Fruit fly (Drosophila melanogaster) whole organism, embryonic: ENCODE measurements around the gene CG11436.

Experiments used
- Aef1 ChIP-seq: fragments of 200-800 bp; sonication (Bioruptor generic); IDR thresholded peaks from 3 replicates; pipeline ENCODE4 v1.3.6; 2022; ENCODE audit warnings: missing biosample characterization, missing genetic modification characterization
- Bgb ChIP-seq: fragments of 200-800 bp; sonication (Bioruptor generic); IDR thresholded peaks from 2 replicates; pipeline ENCODE4 v1.3.6; 2022; ENCODE audit warnings: missing biosample characterization, missing genetic modification characterization; ENCODE audit not compliant: partially characterized antibody
- CG10267 ChIP-seq: fragments of 200-800 bp; sonication (Bioruptor generic); optimal IDR thresholded peaks from 2 replicates; lab custom pipeline; 2018; ENCODE audit warnings: missing biosample characterization, mild to moderate bottlenecking, missing genetic modification characterization, moderate library complexity
- CG10321 ChIP-seq: fragments of 200-800 bp; sonication (Bioruptor generic); IDR thresholded peaks from 2 replicates; pipeline ENCODE4 v1.3.6; 2022; ENCODE audit warnings: missing biosample characterization, missing genetic modification characterization
- CG10366 ChIP-seq: fragments of 200-800 bp; sonication (Bioruptor generic); IDR thresholded peaks from 2 replicates; pipeline ENCODE4 v1.3.6; 2022; ENCODE audit warnings: missing biosample characterization, missing genetic modification characterization
- CG10462 ChIP-seq: fragments of 200-800 bp; sonication (Bioruptor generic); optimal IDR thresholded peaks from 2 replicates; lab custom pipeline; 2016; ENCODE audit warnings: missing biosample characterization, missing genetic modification characterization
- CG10979 ChIP-seq: fragments of 200-800 bp; sonication (Bioruptor generic); optimal IDR thresholded peaks from 2 replicates; lab custom pipeline; 2018; ENCODE audit warnings: missing biosample characterization, mild to moderate bottlenecking, missing genetic modification characterization, moderate library complexity
- CG11456 ChIP-seq: fragments of 200-800 bp; sonication (Bioruptor generic); IDR thresholded peaks from 3 replicates; pipeline ENCODE4 v1.3.6; 2022; ENCODE audit warnings: missing biosample characterization, missing genetic modification characterization
- CG12299 ChIP-seq: fragments of 200-800 bp; sonication (Bioruptor generic); optimal IDR thresholded peaks from 2 replicates; lab custom pipeline; 2018; ENCODE audit warnings: missing biosample characterization, mild to moderate bottlenecking, missing genetic modification characterization
- CG12769 ChIP-seq: fragments of 200-800 bp; sonication (Bioruptor generic); optimal IDR thresholded peaks from 2 replicates; lab custom pipeline; 2019; ENCODE audit warnings: missing biosample characterization, mild to moderate bottlenecking, missing genetic modification characterization, moderate library complexity
- CG14710 ChIP-seq: fragments of 200-800 bp; sonication (Bioruptor generic); optimal IDR thresholded peaks from 3 replicates; lab custom pipeline; 2019; ENCODE audit warnings: missing biosample characterization, mild to moderate bottlenecking, missing genetic modification characterization, moderate library complexity
- CG14965 ChIP-seq: fragments of 200-800 bp; sonication (Bioruptor generic); optimal IDR thresholded peaks from 2 replicates; lab custom pipeline; 2016; ENCODE audit warnings: missing biosample characterization, missing genetic modification characterization, borderline replicate concordance
- CG15514 ChIP-seq: fragments of 200-800 bp; sonication (Bioruptor generic); optimal IDR thresholded peaks from 3 replicates; lab custom pipeline; 2017; ENCODE audit warnings: missing biosample characterization, missing genetic modification characterization, mild to moderate bottlenecking, moderate library complexity, missing genetic modification reagents
- CG15601 ChIP-seq: fragments of 200-800 bp; sonication (Bioruptor generic); optimal IDR thresholded peaks from 3 replicates; lab custom pipeline; 2019; ENCODE audit warnings: missing biosample characterization, mild to moderate bottlenecking, missing genetic modification characterization, moderate library complexity
- CG17328 ChIP-seq: fragments of 200-800 bp; sonication (Bioruptor generic); IDR thresholded peaks from 2 replicates; pipeline ENCODE4 v1.3.6; 2022; ENCODE audit warnings: missing biosample characterization, missing genetic modification characterization
- CG18476 ChIP-seq: fragments of 200-800 bp; sonication (Bioruptor generic); optimal IDR thresholded peaks from 2 replicates; lab custom pipeline; 2016; ENCODE audit warnings: missing biosample characterization, mild to moderate bottlenecking, missing genetic modification characterization
- CG34224 ChIP-seq: fragments of 200-800 bp; sonication (Bioruptor generic); IDR thresholded peaks from 3 replicates; pipeline ENCODE4 v1.3.6; 2022; ENCODE audit warnings: missing biosample characterization, missing genetic modification characterization; ENCODE audit not compliant: partially characterized antibody
- CG3838 ChIP-seq: fragments of 200-800 bp; sonication (Bioruptor generic); optimal IDR thresholded peaks from 3 replicates; lab custom pipeline; 2016; ENCODE audit warnings: missing biosample characterization, missing genetic modification characterization
- CG6765 ChIP-seq: fragments of 200-800 bp; sonication (Bioruptor generic); optimal IDR thresholded peaks from 3 replicates; lab custom pipeline; 2017; ENCODE audit warnings: missing biosample characterization, mild to moderate bottlenecking, missing genetic modification characterization
- CG6813 ChIP-seq: fragments of 200-800 bp; sonication (Bioruptor generic); optimal IDR thresholded peaks from 2 replicates; lab custom pipeline; 2017; ENCODE audit warnings: missing biosample characterization, missing genetic modification characterization, mild to moderate bottlenecking, moderate library complexity, missing genetic modification reagents
- CG7357 ChIP-seq: fragments of 200-800 bp; sonication (Bioruptor generic); IDR thresholded peaks from 3 replicates; pipeline ENCODE4 v1.3.6; 2022; ENCODE audit warnings: missing biosample characterization, missing genetic modification characterization
- CG8359 ChIP-seq: fragments of 200-800 bp; sonication (Bioruptor generic); optimal IDR thresholded peaks from 2 replicates; lab custom pipeline; 2017; ENCODE audit warnings: missing biosample characterization, mild to moderate bottlenecking, missing genetic modification characterization, borderline replicate concordance
- CG8944 ChIP-seq: fragments of 200-800 bp; sonication (Bioruptor generic); optimal IDR thresholded peaks from 3 replicates; lab custom pipeline; 2016; ENCODE audit warnings: missing biosample characterization, missing genetic modification characterization
- CG9876 ChIP-seq: fragments of 200-800 bp; sonication (Bioruptor generic); optimal IDR thresholded peaks from 2 replicates; lab custom pipeline; 2016; ENCODE audit warnings: missing biosample characterization, missing genetic modification characterization
- Dek ChIP-seq: fragments of 200-800 bp; sonication (Bioruptor generic); optimal IDR thresholded peaks from 3 replicates; lab custom pipeline; 2019; ENCODE audit warnings: missing biosample characterization, mild to moderate bottlenecking, missing genetic modification characterization, moderate library complexity
- E2f1 ChIP-seq: fragments of 200-800 bp; sonication (Bioruptor generic); IDR thresholded peaks from 2 replicates; pipeline ENCODE4 v1.3.6; 2022; ENCODE audit warnings: missing biosample characterization, missing genetic modification characterization
- Lim3 ChIP-seq: fragments of 200-800 bp; sonication (Bioruptor generic); IDR thresholded peaks from 2 replicates; pipeline ENCODE4 v1.3.6; 2022; ENCODE audit warnings: missing biosample characterization, missing genetic modification characterization
- Myb ChIP-seq: fragments of 200-800 bp; sonication (Bioruptor generic); optimal IDR thresholded peaks from 2 replicates; lab custom pipeline; 2016; ENCODE audit warnings: missing biosample characterization, missing genetic modification characterization
- Neu2 ChIP-seq: fragments of 200-800 bp; sonication (Bioruptor generic); optimal IDR thresholded peaks from 3 replicates; lab custom pipeline; 2016; ENCODE audit warnings: missing biosample characterization, missing genetic modification characterization, borderline replicate concordance
- Ravus ChIP-seq: fragments of 200-800 bp; sonication (Bioruptor generic); IDR thresholded peaks from 2 replicates; pipeline ENCODE4 v1.3.6; 2022; ENCODE audit warnings: missing biosample characterization, missing genetic modification characterization
- Rx ChIP-seq: fragments of 200-800 bp; sonication (Bioruptor generic); IDR thresholded peaks from 2 replicates; pipeline ENCODE4 v1.3.6; 2022; ENCODE audit warnings: missing biosample characterization, missing genetic modification characterization
- amos ChIP-seq: fragments of 200-800 bp; sonication (Bioruptor generic); IDR thresholded peaks from 2 replicates; pipeline ENCODE4 v1.3.6; 2022; ENCODE audit warnings: missing biosample characterization, missing genetic modification characterization; ENCODE audit not compliant: partially characterized antibody
- bcd ChIP-seq: fragments of 200-800 bp; sonication (Bioruptor generic); optimal IDR thresholded peaks from 2 replicates; lab custom pipeline; 2017; ENCODE audit warnings: missing biosample characterization, mild to moderate bottlenecking, missing genetic modification characterization
- bigmax ChIP-seq: fragments of 200-800 bp; sonication (Bioruptor generic); optimal IDR thresholded peaks from 2 replicates; lab custom pipeline; 2018; ENCODE audit warnings: missing biosample characterization, mild to moderate bottlenecking, missing genetic modification characterization
- caup ChIP-seq: fragments of 200-800 bp; sonication (Bioruptor generic); optimal IDR thresholded peaks from 3 replicates; lab custom pipeline; 2017; ENCODE audit warnings: missing biosample characterization, mild to moderate bottlenecking, missing genetic modification characterization, moderate library complexity; ENCODE audit not compliant: severe bottlenecking
- dmrt99B ChIP-seq: fragments of 200-800 bp; sonication (Bioruptor generic); optimal IDR thresholded peaks from 2 replicates; lab custom pipeline; 2018; ENCODE audit warnings: missing biosample characterization, mild to moderate bottlenecking, missing genetic modification characterization, moderate library complexity
- h ChIP-seq: fragments of >200 bp; optimal IDR thresholded peaks from 2 replicates; lab custom pipeline; 2017
- kah ChIP-seq: fragments of 200-800 bp; sonication (Bioruptor generic); optimal IDR thresholded peaks from 2 replicates; lab custom pipeline; 2018; ENCODE audit warnings: missing biosample characterization, mild to moderate bottlenecking, missing genetic modification characterization
- lab ChIP-seq: fragments of 200-800 bp; sonication (Bioruptor generic); optimal IDR thresholded peaks from 3 replicates; lab custom pipeline; 2017; ENCODE audit warnings: missing biosample characterization, missing genetic modification characterization, mild to moderate bottlenecking, moderate library complexity, missing genetic modification reagents
- mld ChIP-seq: fragments of 200-800 bp; sonication (Bioruptor generic); IDR thresholded peaks from 3 replicates; pipeline ENCODE4 v1.3.6; 2022; ENCODE audit warnings: missing biosample characterization, missing genetic modification characterization; ENCODE audit not compliant: partially characterized antibody
- org-1 ChIP-seq: fragments of 200-800 bp; sonication (Bioruptor generic); optimal IDR thresholded peaks from 2 replicates; lab custom pipeline; 2017; ENCODE audit warnings: missing biosample characterization, missing genetic modification characterization
- pan ChIP-seq, 4 experiments: fragments of >200 bp in 3 of 4; fragments of 200-800 bp in 1 of 4; sonication (Bioruptor generic) in 1 of 4; optimal IDR thresholded peaks in 3 of 4; IDR thresholded peaks in 1 of 4; 2 replicates each; pipeline versions ENCODE4 v1.3.6 to Lab custom; 2017 to 2022; ENCODE audit warnings: missing biosample characterization in 2 of 4, missing genetic modification characterization in 2 of 4, mixed read lengths in 1 of 4
- pfk ChIP-seq: fragments of 200-800 bp; sonication (Bioruptor generic); optimal IDR thresholded peaks from 2 replicates; lab custom pipeline; 2018; ENCODE audit warnings: missing biosample characterization, mild to moderate bottlenecking, missing genetic modification characterization, moderate library complexity
- phol ChIP-seq: fragments of 200-800 bp; sonication (Bioruptor generic); optimal IDR thresholded peaks from 3 replicates; lab custom pipeline; 2018; ENCODE audit warnings: missing biosample characterization, mild to moderate bottlenecking, missing genetic modification characterization, moderate library complexity
- sob ChIP-seq: fragments of 200-800 bp; sonication (Bioruptor generic); IDR thresholded peaks from 2 replicates; pipeline ENCODE4 v1.3.6; 2022; ENCODE audit warnings: missing biosample characterization, missing genetic modification characterization
- ssp ChIP-seq: fragments of 200-800 bp; sonication (Bioruptor generic); IDR thresholded peaks from 2 replicates; pipeline ENCODE4 v1.3.6; 2022; ENCODE audit warnings: missing biosample characterization, missing genetic modification characterization
- wor ChIP-seq: fragments of 200-800 bp; sonication (Bioruptor generic); IDR thresholded peaks from 2 replicates; pipeline ENCODE4 v1.3.6; 2022; ENCODE audit warnings: missing biosample characterization, missing genetic modification characterization
- yki ChIP-seq: fragments of >200 bp; optimal IDR thresholded peaks from 3 replicates; lab custom pipeline; 2018
- zen2 ChIP-seq: fragments of 200-800 bp; sonication (Bioruptor generic); IDR thresholded peaks from 3 replicates; pipeline ENCODE4 v1.3.6; 2022; ENCODE audit warnings: missing biosample characterization, missing genetic modification characterization; ENCODE audit not compliant: partially characterized antibody

The CG11436 gene

dm6 chrX:4529909-4530308 is 21.8 kb downstream of the CG11436 start, which contains the start of gene CG3556 (continued):
- TF ChIP-seq CG11456 (peak; percentile 85; the same call in 2 of the 3 replicates), CG9876 (GFP tag; lab: Kevin White, UChicago) (peak; percentile 46), CG10366 (GFP tag; lab: Robert Waterston, UW) (peak; percentile 26; the same call in 1 of the 2 replicates), CG6813 (GFP tag; lab: Kevin White, UChicago) (peak; percentile 35), kah (no peak), Myb (GFP tag; lab: Kevin White, UChicago) (peak; percentile 77), mld (GFP tag; lab: Robert Waterston, UW) (0 out of 3 replicates have a peak, but pooled peaks have one; percentile 32), Bgb (GFP tag; lab: Robert Waterston, UW) (peak; percentile 78), CG3838 (GFP tag; lab: Kevin White, UChicago) (no peak), E2f1 (GFP tag; lab: Robert Waterston, UW) (peak; percentile 29; the same call in 1 of the 2 replicates), CG8359 (GFP tag; lab: Kevin White, UChicago) (no peak), phol (tag; lab: Kevin White, UChicago) (peak; percentile 85), CG15601 (tag; lab: Kevin White, UChicago) (peak; percentile 49), CG10462 (GFP tag; lab: Kevin White, UChicago) (no peak), CG7357 (GFP tag; lab: Robert Waterston, UW) (no peak), wor (GFP tag; lab: Robert Waterston, UW) (no peak), CG10321 (GFP tag; lab: Robert Waterston, UW) (no peak), CG15514 (GFP tag; lab: Kevin White, UChicago) (peak; percentile 78), ssp (GFP tag; lab: Robert Waterston, UW) (peak; percentile 52), org-1 (GFP tag; lab: Kevin White, UChicago) (peak; percentile 7), CG34224 (peak; percentile 65; the same call in 2 of the 3 replicates), CG6765 (GFP tag; lab: Kevin White, UChicago) (no peak), bcd (GFP tag; lab: Kevin White, UChicago) (no peak), bigmax (GFP tag; lab: Kevin White, UChicago) (no peak), yki (lab: Kevin White, UChicago) (no peak), CG12769 (tag; lab: Kevin White, UChicago) (no peak), CG17328 (peak; percentile 59), sob (peak; percentile 75), CG10267 (tag; lab: Kevin White, UChicago) (peak; percentile 50), dmrt99B (tag; lab: Kevin White, UChicago) (no peak), Rx (GFP tag; lab: Robert Waterston, UW) (peak; percentile 29; the same call in 1 of the 2 replicates), Dek (tag; lab: Kevin White, UChicago) (no peak), CG14710 (tag; lab: Kevin White, UChicago) (peak; percentile 54), Neu2 (GFP tag; lab: Kevin White, UChicago) (no peak), CG10979 (tag; lab: Kevin White, UChicago) (peak; percentile 22), CG12299 (tag; lab: Kevin White, UChicago) (no peak), Lim3 (GFP tag; lab: Robert Waterston, UW) (no peak), lab (GFP tag; lab: Kevin White, UChicago) (no peak), Ravus (GFP tag; lab: Robert Waterston, UW) (no peak), CG8944 (GFP tag; lab: Kevin White, UChicago) (peak; percentile 13), zen2 (GFP tag; lab: Robert Waterston, UW) (peak; percentile 62; the same call in 2 of the 3 replicates), CG14965 (GFP tag; lab: Kevin White, UChicago) (peak; percentile 99), amos (GFP tag; lab: Robert Waterston, UW) (peak; percentile 55; the same call in 1 of the 2 replicates), caup (peak; percentile 52), pan (optimal IDR thresholded peaks at IDR 0.05; lab: Kevin White, UChicago) (no peak), pan (GFP tag; optimal IDR thresholded peaks at IDR 0.05 in 1 of 2, IDR thresholded peaks at IDR 0.05 in 1 of 2) (peak in 1 of 2 experiments; percentile 55), pfk (GFP tag; lab: Kevin White, UChicago) (peak; percentile 1), h (lab: Kevin White, UChicago) (peak; percentile 4), CG18476 (GFP tag; lab: Kevin White, UChicago) (no peak), Aef1 (GFP tag; lab: Robert Waterston, UW) (no peak)
